Fruit fly (Drosophila melanogaster) whole organism, embryonic: Measurements from ENCODE around the gene CG13247.

Source experiments
- Abd-B ChIP-seq: fragments of 200-800 bp; sonication (Bioruptor generic); optimal IDR thresholded peaks from 2 replicates; lab custom pipeline; 2018; ENCODE audit warnings: missing biosample characterization, mild to moderate bottlenecking, missing genetic modification characterization, moderate library complexity
- Awh ChIP-seq: fragments of 200-800 bp; sonication (Bioruptor generic); IDR thresholded peaks from 2 replicates; pipeline ENCODE4, ENCODE4 v1.3.6; 2022; ENCODE audit warnings: missing biosample characterization, missing genetic modification characterization
- Bteb2 ChIP-seq: fragments of 200-800 bp; sonication (Bioruptor generic); optimal IDR thresholded peaks from 2 replicates; lab custom pipeline; 2016; ENCODE audit warnings: missing biosample characterization, missing genetic modification characterization
- C15 ChIP-seq: fragments of 200-800 bp; sonication (Bioruptor generic); IDR thresholded peaks from 3 replicates; pipeline ENCODE4 v1.3.6; 2022; ENCODE audit warnings: missing biosample characterization, missing genetic modification characterization
- CG10274 ChIP-seq: fragments of 200-800 bp; sonication (Bioruptor generic); optimal IDR thresholded peaks from 3 replicates; lab custom pipeline; 2017; ENCODE audit warnings: missing biosample characterization, mild to moderate bottlenecking, missing genetic modification characterization
- CG11247 ChIP-seq: fragments of 200-800 bp; sonication (Bioruptor generic); IDR thresholded peaks from 2 replicates; pipeline ENCODE4 v1.3.6; 2022; ENCODE audit warnings: missing biosample characterization, missing genetic modification characterization
- CG12071 ChIP-seq: fragments of 200-800 bp; sonication (Bioruptor generic); optimal IDR thresholded peaks from 3 replicates; lab custom pipeline; 2018; ENCODE audit warnings: missing biosample characterization, mild to moderate bottlenecking, missing genetic modification characterization
- CG12942 ChIP-seq: fragments of 200-800 bp; sonication (Bioruptor generic); optimal IDR thresholded peaks from 3 replicates; lab custom pipeline; 2016; ENCODE audit warnings: missing biosample characterization, missing genetic modification characterization
- CG14860 ChIP-seq: fragments of 200-800 bp; sonication (Bioruptor generic); IDR thresholded peaks from 3 replicates; pipeline ENCODE4 v1.3.6; 2022; ENCODE audit warnings: missing biosample characterization, missing genetic modification characterization; ENCODE audit not compliant: partially characterized antibody
- CG1602 ChIP-seq: fragments of 200-800 bp; sonication (Bioruptor generic); optimal IDR thresholded peaks from 3 replicates; lab custom pipeline; 2016; ENCODE audit warnings: missing biosample characterization, missing genetic modification characterization
- CG17328 ChIP-seq: fragments of 200-800 bp; sonication (Bioruptor generic); IDR thresholded peaks from 2 replicates; pipeline ENCODE4 v1.3.6; 2022; ENCODE audit warnings: missing biosample characterization, missing genetic modification characterization
- CG18262 ChIP-seq: fragments of 200-800 bp; optimal IDR thresholded peaks from 3 replicates; lab custom pipeline; 2019; ENCODE audit warnings: missing biosample characterization, mild to moderate bottlenecking, missing genetic modification characterization, moderate library complexity
- CG1832 ChIP-seq: fragments of 200-800 bp; sonication (Bioruptor generic); optimal IDR thresholded peaks from 2 replicates; lab custom pipeline; 2017; ENCODE audit warnings: missing biosample characterization, mild to moderate bottlenecking, missing genetic modification characterization, inconsistent platforms
- CG2116 ChIP-seq: fragments of 200-800 bp; sonication (Bioruptor generic); optimal IDR thresholded peaks from 3 replicates; lab custom pipeline; 2018; ENCODE audit warnings: missing biosample characterization, mild to moderate bottlenecking, missing genetic modification characterization
- CG2199 ChIP-seq: fragments of 200-800 bp; sonication (Bioruptor generic); IDR thresholded peaks from 3 replicates; pipeline ENCODE4 v1.3.6; 2022; ENCODE audit warnings: missing biosample characterization, missing genetic modification characterization
- CG4282 ChIP-seq: fragments of 200-800 bp; sonication (Bioruptor generic); optimal IDR thresholded peaks from 2 replicates; lab custom pipeline; 2016; ENCODE audit warnings: missing biosample characterization, missing genetic modification characterization
- CG5245 ChIP-seq: fragments of 200-800 bp; sonication (Bioruptor generic); optimal IDR thresholded peaks from 3 replicates; lab custom pipeline; 2016; ENCODE audit warnings: missing biosample characterization, missing genetic modification characterization
- CG6683 ChIP-seq: fragments of 200-800 bp; sonication (Bioruptor generic); optimal IDR thresholded peaks from 2 replicates; lab custom pipeline; 2017; ENCODE audit warnings: missing biosample characterization, mild to moderate bottlenecking, missing genetic modification characterization, missing genetic modification reagents
- CG6791 ChIP-seq: fragments of 200-800 bp; sonication (Bioruptor generic); IDR thresholded peaks from 3 replicates; pipeline ENCODE4 v1.3.6; 2022; ENCODE audit warnings: missing biosample characterization, missing genetic modification characterization; ENCODE audit not compliant: partially characterized antibody
- CG6854 ChIP-seq: fragments of 200-800 bp; sonication (Bioruptor generic); optimal IDR thresholded peaks from 3 replicates; lab custom pipeline; 2017; ENCODE audit warnings: missing biosample characterization, mild to moderate bottlenecking, missing genetic modification characterization
- CG7271 ChIP-seq: fragments of 200-800 bp; sonication (Bioruptor generic); optimal IDR thresholded peaks from 2 replicates; lab custom pipeline; 2018; ENCODE audit warnings: missing biosample characterization, mild to moderate bottlenecking, missing genetic modification characterization, moderate library complexity
- CG7963 ChIP-seq: fragments of 200-800 bp; sonication (Bioruptor generic); IDR thresholded peaks from 3 replicates; pipeline ENCODE4 v1.3.6; 2022; ENCODE audit warnings: missing biosample characterization, missing genetic modification characterization; ENCODE audit not compliant: partially characterized antibody
- CG8089 ChIP-seq: fragments of 200-800 bp; sonication (Bioruptor generic); optimal IDR thresholded peaks from 3 replicates; lab custom pipeline; 2016; ENCODE audit warnings: missing biosample characterization, missing genetic modification characterization
- CG8924 ChIP-seq: fragments of 200-800 bp; optimal IDR thresholded peaks from 3 replicates; lab custom pipeline; 2019; ENCODE audit warnings: missing biosample characterization, mild to moderate bottlenecking, missing genetic modification characterization, moderate library complexity
- CG9932 ChIP-seq: fragments of 200-800 bp; sonication (Bioruptor generic); IDR thresholded peaks from 2 replicates; pipeline ENCODE4 v1.3.6; 2022; ENCODE audit warnings: missing biosample characterization, missing genetic modification characterization
- Eip74EF ChIP-seq, 2 experiments: fragments of 200-800 bp in 1 of 2; fragments of >200 bp in 1 of 2; sonication (Bioruptor generic) in 1 of 2; optimal IDR thresholded peaks; 2 replicates each; lab custom pipeline; 2017 to 2019; ENCODE audit warnings: missing biosample characterization in 2 of 2, missing genetic modification characterization in 2 of 2, mild to moderate bottlenecking in 1 of 2, moderate library complexity in 1 of 2
- Fer1 ChIP-seq: fragments of 200-800 bp; sonication (Bioruptor generic); optimal IDR thresholded peaks from 2 replicates; lab custom pipeline; 2017; ENCODE audit warnings: missing biosample characterization, mild to moderate bottlenecking, missing genetic modification characterization
- Fer2 ChIP-seq: fragments of 200-800 bp; sonication (Bioruptor generic); optimal IDR thresholded peaks from 2 replicates; lab custom pipeline; 2018; ENCODE audit warnings: missing biosample characterization, mild to moderate bottlenecking, missing genetic modification characterization, moderate library complexity
- GATAe ChIP-seq: fragments of 200-800 bp; sonication (Bioruptor generic); conservative IDR thresholded peaks from 2 replicates; pipeline ENCODE4 v1.3.6; 2022; ENCODE audit warnings: missing biosample characterization, missing genetic modification characterization
- HHEX ChIP-seq: fragments of 200-800 bp; sonication (Bioruptor generic); optimal IDR thresholded peaks from 3 replicates; lab custom pipeline; 2017; ENCODE audit warnings: missing biosample characterization, mild to moderate bottlenecking, missing genetic modification characterization, missing genetic modification reagents
- Kr ChIP-seq: fragments of 200-800 bp; sonication (Bioruptor generic); optimal IDR thresholded peaks from 2 replicates; lab custom pipeline; 2017; ENCODE audit warnings: missing biosample characterization, mild to moderate bottlenecking, missing genetic modification characterization
- Mad ChIP-seq: fragments of 200-800 bp; sonication (Bioruptor generic); optimal IDR thresholded peaks from 2 replicates; lab custom pipeline; 2016; ENCODE audit warnings: missing biosample characterization, missing genetic modification characterization
- Myb ChIP-seq: fragments of 200-800 bp; sonication (Bioruptor generic); optimal IDR thresholded peaks from 2 replicates; lab custom pipeline; 2016; ENCODE audit warnings: missing biosample characterization, missing genetic modification characterization
- Six4 ChIP-seq: fragments of 200-800 bp; sonication (Bioruptor generic); optimal IDR thresholded peaks from 2 replicates; lab custom pipeline; 2016; ENCODE audit warnings: missing biosample characterization, missing genetic modification characterization
- Sry-β ChIP-seq: fragments of 200-800 bp; sonication (Bioruptor generic); optimal IDR thresholded peaks from 2 replicates; lab custom pipeline; 2018; ENCODE audit warnings: missing biosample characterization, mild to moderate bottlenecking, missing genetic modification characterization, moderate library complexity
- Xbp1 ChIP-seq: fragments of 200-800 bp; sonication (Bioruptor generic); optimal IDR thresholded peaks from 3 replicates; lab custom pipeline; 2016; ENCODE audit warnings: missing biosample characterization, mild to moderate bottlenecking, missing genetic modification characterization
- ac ChIP-seq: fragments of 200-800 bp; sonication (Bioruptor generic); optimal IDR thresholded peaks from 3 replicates; lab custom pipeline; 2017; ENCODE audit warnings: missing biosample characterization, mild to moderate bottlenecking, missing genetic modification characterization
- ara ChIP-seq: fragments of 200-800 bp; sonication (Bioruptor generic); IDR thresholded peaks from 2 replicates; pipeline ENCODE4 v1.3.6; 2022; ENCODE audit warnings: missing biosample characterization, missing genetic modification characterization
- br ChIP-seq: fragments of >200 bp; optimal IDR thresholded peaks from 2 replicates; lab custom pipeline; 2017
- chinmo ChIP-seq: fragments of 200-800 bp; sonication (Bioruptor generic); IDR thresholded peaks from 4 replicates; pipeline ENCODE4 v1.3.6; 2022; ENCODE audit warnings: missing biosample characterization, missing genetic modification characterization; ENCODE audit not compliant: partially characterized antibody
- emc ChIP-seq: fragments of 200-800 bp; sonication (Bioruptor generic); optimal IDR thresholded peaks from 2 replicates; lab custom pipeline; 2016; ENCODE audit warnings: missing biosample characterization, missing genetic modification characterization
- gcm ChIP-seq: fragments of 200-800 bp; sonication (Bioruptor generic); optimal IDR thresholded peaks from 2 replicates; lab custom pipeline; 2019; ENCODE audit warnings: missing biosample characterization, mild to moderate bottlenecking, missing genetic modification characterization, moderate library complexity
- jigr1 ChIP-seq: fragments of 200-800 bp; sonication (Bioruptor generic); IDR thresholded peaks from 3 replicates; pipeline ENCODE4 v1.3.6; 2022; ENCODE audit warnings: missing biosample characterization, missing genetic modification characterization
- kah ChIP-seq: fragments of 200-800 bp; sonication (Bioruptor generic); optimal IDR thresholded peaks from 2 replicates; lab custom pipeline; 2018; ENCODE audit warnings: missing biosample characterization, mild to moderate bottlenecking, missing genetic modification characterization
- kni ChIP-seq: fragments of 200-800 bp; sonication (Bioruptor generic); optimal IDR thresholded peaks from 3 replicates; lab custom pipeline; 2017; ENCODE audit warnings: mild to moderate bottlenecking, missing biosample characterization, missing genetic modification reagents, missing genetic modification characterization
- repo ChIP-seq: fragments of 200-800 bp; sonication (Bioruptor generic); optimal IDR thresholded peaks from 2 replicates; lab custom pipeline; 2016; ENCODE audit warnings: missing biosample characterization, missing genetic modification characterization
- rib ChIP-seq: fragments of 200-800 bp; sonication (Bioruptor generic); IDR thresholded peaks from 2 replicates; pipeline ENCODE4 v1.3.6; 2022; ENCODE audit warnings: missing biosample characterization, missing genetic modification characterization
- row ChIP-seq: fragments of 200-800 bp; sonication (Bioruptor generic); IDR thresholded peaks from 3 replicates; pipeline ENCODE4 v1.3.6; 2022; ENCODE audit warnings: missing biosample characterization, missing genetic modification characterization
- tll ChIP-seq, 2 experiments: fragments of 200-800 bp in 1 of 2; fragments of >200 bp in 1 of 2; sonication (Bioruptor generic) in 1 of 2; optimal IDR thresholded peaks; 2 replicates each; lab custom pipeline; 2017 to 2019; ENCODE audit warnings: missing biosample characterization in 2 of 2, missing genetic modification characterization in 2 of 2, mild to moderate bottlenecking in 1 of 2, moderate library complexity in 1 of 2
- tup ChIP-seq: fragments of 200-800 bp; sonication (Bioruptor generic); optimal IDR thresholded peaks from 2 replicates; lab custom pipeline; 2016; ENCODE audit warnings: missing biosample characterization, mild to moderate bottlenecking, missing genetic modification characterization, moderate library complexity
- zen ChIP-seq: fragments of 200-800 bp; sonication (Bioruptor generic); optimal IDR thresholded peaks from 3 replicates; lab custom pipeline; 2018; ENCODE audit warnings: missing biosample characterization, mild to moderate bottlenecking, missing genetic modification characterization, moderate library complexity

Gene CG13247

dm6 chr3L:20388983-20389382, 18.9 kb downstream of the CG13247 start (continued):
- TF ChIP-seq CG17328 (GFP tag; lab: Robert Waterston, UW) (peak; percentile 39; the same call in 1 of the 2 replicates), chinmo (GFP tag; lab: Robert Waterston, UW) (peak; percentile 82; the same call in 2 of the 4 replicates), Awh (GFP tag; lab: Robert Waterston, UW) (0 out of 2 replicates have a peak, but pooled peaks have one; percentile 32), GATAe (GFP tag; lab: Robert Waterston, UW) (peak; percentile 58), CG2116 (GFP tag; lab: Kevin White, UChicago) (no peak), kah (GFP tag; lab: Kevin White, UChicago) (no peak), row (peak; percentile 63), emc (GFP tag; lab: Kevin White, UChicago) (no peak), Myb (GFP tag; lab: Kevin White, UChicago) (peak; percentile 13), Xbp1 (GFP tag; lab: Kevin White, UChicago) (peak; percentile 35), CG6683 (GFP tag; lab: Kevin White, UChicago) (no peak), CG7271 (tag; lab: Kevin White, UChicago) (no peak), CG2199 (GFP tag; lab: Robert Waterston, UW) (no peak), CG11247 (no peak), tll (GFP tag; optimal IDR thresholded peaks at IDR 0.05; lab: Kevin White, UChicago) (no peak), CG10274 (GFP tag; lab: Kevin White, UChicago) (no peak), CG18262 (no peak), kni (GFP tag; lab: Kevin White, UChicago) (no peak), CG6854 (GFP tag; lab: Kevin White, UChicago) (no peak), CG7963 (GFP tag; lab: Robert Waterston, UW) (no peak), CG9932 (peak; percentile 58), repo (GFP tag; lab: Kevin White, UChicago) (no peak), rib (0 out of 2 replicates have a peak, but pooled peaks have one; percentile 19), CG1602 (GFP tag; lab: Kevin White, UChicago) (no peak), Mad (GFP tag; lab: Kevin White, UChicago) (no peak), CG8924 (tag; lab: Kevin White, UChicago) (no peak), CG8089 (GFP tag; lab: Kevin White, UChicago) (no peak), ara (GFP tag; lab: Robert Waterston, UW) (no peak), tup (GFP tag; lab: Kevin White, UChicago) (no peak), CG1832 (no peak), CG6791 (GFP tag; lab: Robert Waterston, UW) (no peak), CG12071 (GFP tag; lab: Kevin White, UChicago) (peak; percentile 18), CG12942 (GFP tag; lab: Kevin White, UChicago) (no peak), Six4 (GFP tag; lab: Kevin White, UChicago) (no peak), ac (no peak), zen (no peak), CG14860 (no peak), Sry-β (GFP tag; lab: Kevin White, UChicago) (no peak), C15 (GFP tag; lab: Robert Waterston, UW) (no peak), Kr (GFP tag; lab: Kevin White, UChicago) (no peak), Fer1 (GFP tag; lab: Kevin White, UChicago) (peak; percentile 59), Abd-B (no peak), Bteb2 (GFP tag; lab: Kevin White, UChicago) (peak; percentile 1), jigr1 (GFP tag; lab: Robert Waterston, UW) (no peak), CG4282 (GFP tag; lab: Kevin White, UChicago) (no peak), Eip74EF (GFP tag; optimal IDR thresholded peaks at IDR 0.05; lab: Kevin White, UChicago) (peak in 1 of 2 experiments; percentile 68), HHEX (GFP tag; lab: Kevin White, UChicago) (peak; percentile 35), gcm (GFP tag; lab: Kevin White, UChicago) (peak; percentile 41), CG5245 (peak; percentile 1), br (lab: Kevin White, UChicago) (no peak), Fer2 (tag; lab: Kevin White, UChicago) (no peak)
